Worm (Caenorhabditis elegans): ENCODE results near the gene cdh-5.

Gene cdh-5

ce11 chrIV:8625730-8626129 is 43.0 kb upstream of the cdh-5 start:
- no peak for TF ChIP-seq nhr-11 (tag; optimal IDR thresholded peaks at IDR 0.05)
- no peak for TF ChIP-seq ZK546.5 (tag; optimal IDR thresholded peaks at IDR 0.05)
- TF ChIP-seq fkh-2 (tag; optimal IDR thresholded peaks at IDR 0.05), result no peak
- TF ChIP-seq aly-2 (tag; optimal IDR thresholded peaks at IDR 0.05), result no peak
- TF ChIP-seq nhr-25 (tag; optimal IDR thresholded peaks at IDR 0.05), result no peak
- TF ChIP-seq zag-1 (tag; optimal IDR thresholded peaks at IDR 0.05), result no peak
- no peak for TF ChIP-seq pha-4 (tag; optimal IDR thresholded peaks at IDR 0.05)
- no peak for TF ChIP-seq ceh-28 (tag; optimal IDR thresholded peaks at IDR 0.05)
- TF ChIP-seq ama-1 (optimal IDR thresholded peaks at IDR 0.05), result no peak
- no peak for TF ChIP-seq ceh-16 (tag; optimal IDR thresholded peaks at IDR 0.05)
- TF ChIP-seq pqm-1 (tag; optimal IDR thresholded peaks at IDR 0.05), result no peak

DNA sequence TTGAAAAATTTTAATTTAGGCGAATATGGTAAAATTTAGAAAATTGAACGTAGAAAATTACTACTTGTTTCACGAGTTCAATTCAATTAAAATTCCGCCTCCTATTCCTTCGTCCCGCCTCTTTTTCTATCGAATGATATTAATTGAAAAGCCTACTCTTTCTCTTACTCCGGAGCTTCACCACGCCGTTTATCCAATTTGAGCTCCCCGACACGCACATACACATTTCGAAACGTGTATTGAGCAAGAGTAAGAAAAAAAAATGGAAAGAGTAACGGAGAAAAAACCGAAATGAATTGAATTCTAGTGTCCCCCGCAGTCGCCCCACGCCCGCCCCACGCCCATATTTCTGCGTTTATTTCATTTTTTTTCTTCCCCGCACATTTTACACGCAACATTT is 42.4 kb upstream of the cdh-5 start:
- peak; percentile 9 for TF ChIP-seq nfya-1 (tag; optimal IDR thresholded peaks at IDR 0.05; ENCODE audit: insufficient read depth)
- TF ChIP-seq unc-62 (GFP tag; optimal IDR thresholded peaks at IDR 0.05), result no peak

DNA sequence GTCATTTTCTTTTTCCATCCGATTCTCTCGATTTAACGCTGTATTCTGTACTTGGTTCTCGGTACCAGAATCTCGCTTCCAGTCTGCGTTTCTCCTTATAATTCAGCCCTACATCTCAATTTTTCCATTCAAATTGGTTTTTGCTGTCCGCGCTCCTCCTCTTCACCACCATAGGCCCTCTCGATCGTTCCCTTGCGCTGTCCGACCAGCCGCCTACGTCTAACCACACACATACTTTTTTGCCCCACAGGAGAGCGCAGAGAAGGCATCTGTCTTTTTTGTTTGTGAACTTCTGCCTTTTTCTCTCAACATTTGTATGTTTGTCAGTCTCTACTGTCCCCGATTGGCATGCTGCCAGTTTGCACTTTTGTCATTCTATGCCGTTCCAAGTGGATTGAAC is 41.4 kb upstream of the cdh-5 start, which contains the start of gene F42A9.11:
Gene F42A9.11 (plus strand): TSS at position 310 of the 400 bp plus-strand sequence.
- TF ChIP-seq nhr-12 (tag; optimal IDR thresholded peaks at IDR 0.05) (no peak), egl-5 (tag; optimal IDR thresholded peaks at IDR 0.05) (peak; percentile 15), ama-1 (optimal IDR thresholded peaks at IDR 0.05) (no peak), hmg-11 (tag; optimal IDR thresholded peaks at IDR 0.05) (peak; percentile 45), lin-39 (tag; optimal IDR thresholded peaks at IDR 0.05) (no peak), pqm-1 (tag; optimal IDR thresholded peaks at IDR 0.05) (no peak), ztf-4 (tag; optimal IDR thresholded peaks at IDR 0.05) (no peak), sea-2 (GFP tag; optimal IDR thresholded peaks at IDR 0.05) (no peak), ceh-28 (tag; optimal IDR thresholded peaks at IDR 0.05) (peak; percentile 26), nhr-77 (tag; optimal IDR thresholded peaks at IDR 0.05) (no peak), ceh-82 (tag; optimal IDR thresholded peaks at IDR 0.05) (no peak), ztf-11 (tag; optimal IDR thresholded peaks at IDR 0.05) (no peak), daf-12 (tag; optimal IDR thresholded peaks at IDR 0.05) (no peak), nhr-23 (tag; optimal IDR thresholded peaks at IDR 0.05) (no peak), unc-39 (tag; optimal IDR thresholded peaks at IDR 0.05) (no peak), lin-15B (tag; optimal IDR thresholded peaks at IDR 0.05) (peak; percentile 7), nhr-25 (tag; optimal IDR thresholded peaks at IDR 0.05) (peak; percentile 30), ZK546.5 (tag; optimal IDR thresholded peaks at IDR 0.05) (no peak), pha-4 (tag; optimal IDR thresholded peaks at IDR 0.05) (peak; percentile 77), nhr-28 (tag; optimal IDR thresholded peaks at IDR 0.05) (no peak), elt-1 (tag; optimal IDR thresholded peaks at IDR 0.05) (no peak), unc-62 (GFP tag; optimal IDR thresholded peaks at IDR 0.05) (no peak), tbx-2 (tag; optimal IDR thresholded peaks at IDR 0.05) (no peak), snpc-4 (tag; optimal IDR thresholded peaks at IDR 0.05) (peak; percentile 17), zag-1 (tag; optimal IDR thresholded peaks at IDR 0.05) (no peak), eor-1 (tag; optimal IDR thresholded peaks at IDR 0.05) (no peak), nhr-43 (tag; optimal IDR thresholded peaks at IDR 0.05; ENCODE audit: poor library complexity, severe bottlenecking) (peak; percentile 28), nfya-1 (tag; optimal IDR thresholded peaks at IDR 0.05; ENCODE audit: insufficient read depth) (peak; percentile 61), jun-1 (tag; optimal IDR thresholded peaks at IDR 0.05) (no peak), skn-1 (tag; optimal IDR thresholded peaks at IDR 0.05) (no peak), elt-2 (tag; optimal IDR thresholded peaks at IDR 0.05) (no peak), nhr-11 (tag; optimal IDR thresholded peaks at IDR 0.05) (no peak)

DNA sequence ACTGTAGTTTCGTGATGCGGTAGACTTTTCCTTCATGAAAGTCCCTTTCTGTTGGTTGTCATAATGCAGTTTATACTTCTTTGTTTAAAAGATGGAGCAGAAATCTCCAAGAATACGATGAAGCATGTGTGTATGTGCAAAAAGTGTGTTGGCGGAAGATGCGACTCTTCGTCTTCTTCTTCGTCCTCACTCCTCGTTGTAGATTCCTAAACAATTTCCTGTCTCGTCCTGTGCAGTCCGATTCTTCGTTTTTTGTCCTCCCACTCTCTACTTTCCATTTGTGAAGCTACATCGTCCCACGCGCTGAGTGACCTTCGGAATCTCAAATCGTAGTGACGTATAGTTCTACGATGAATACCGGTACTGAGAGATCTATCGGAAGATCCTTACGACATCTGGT is 40.5 kb upstream of the cdh-5 start:
- no peak for TF ChIP-seq zag-1 (tag; optimal IDR thresholded peaks at IDR 0.05)
- peak; percentile 46 for TF ChIP-seq fkh-10 (GFP tag; optimal IDR thresholded peaks at IDR 0.05)
- TF ChIP-seq nhr-25 (tag; optimal IDR thresholded peaks at IDR 0.05), result peak; percentile 49

DNA sequence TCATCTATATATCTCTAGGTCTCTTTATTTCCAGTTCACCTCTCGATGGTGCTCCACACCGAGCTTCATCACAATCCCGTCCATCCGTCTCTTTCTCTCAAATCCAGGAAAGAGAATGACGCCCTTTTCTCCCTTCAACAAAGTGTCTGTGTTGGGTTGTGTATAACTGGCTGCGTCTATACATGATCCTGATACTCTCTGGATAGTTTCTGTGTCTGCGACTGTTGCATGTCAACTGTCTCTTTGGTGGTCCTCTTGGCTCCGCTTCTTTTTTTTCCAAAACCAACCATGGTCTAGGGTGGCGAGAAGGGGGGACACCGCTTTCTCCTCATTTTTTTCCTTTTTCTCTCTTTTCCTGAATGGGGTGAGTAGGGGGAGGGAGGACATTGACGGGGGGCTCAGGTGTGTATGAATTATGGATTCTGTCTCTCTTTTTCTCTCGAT is 39.1 kb upstream of the cdh-5 start:
- TF ChIP-seq fos-1 (tag; optimal IDR thresholded peaks at IDR 0.05) (no peak), nhr-67 (tag; optimal IDR thresholded peaks at IDR 0.05) (no peak), elt-1 (tag; optimal IDR thresholded peaks at IDR 0.05) (no peak), egl-27 (tag; optimal IDR thresholded peaks at IDR 0.05) (no peak), lsy-12 (tag; optimal IDR thresholded peaks at IDR 0.05) (no peak), skn-1 (tag; optimal IDR thresholded peaks at IDR 0.05) (no peak), nfya-1 (tag; optimal IDR thresholded peaks at IDR 0.05; ENCODE audit: insufficient read depth) (peak; percentile 75), ztf-4 (tag; optimal IDR thresholded peaks at IDR 0.05) (no peak), daf-12 (tag; optimal IDR thresholded peaks at IDR 0.05) (no peak), zag-1 (tag; optimal IDR thresholded peaks at IDR 0.05) (no peak), elt-2 (tag; optimal IDR thresholded peaks at IDR 0.05) (no peak), unc-62 (GFP tag; optimal IDR thresholded peaks at IDR 0.05) (no peak), ceh-82 (tag; optimal IDR thresholded peaks at IDR 0.05) (no peak), nhr-23 (tag; optimal IDR thresholded peaks at IDR 0.05) (no peak), mdl-1 (tag; optimal IDR thresholded peaks at IDR 0.05) (no peak), egl-5 (tag; optimal IDR thresholded peaks at IDR 0.05) (no peak), nhr-77 (tag; optimal IDR thresholded peaks at IDR 0.05) (no peak), hmg-11 (tag; optimal IDR thresholded peaks at IDR 0.05) (peak; percentile 86), fkh-10 (GFP tag; optimal IDR thresholded peaks at IDR 0.05) (peak; percentile 34), lin-39 (tag; optimal IDR thresholded peaks at IDR 0.05) (peak; percentile 54), jun-1 (tag; optimal IDR thresholded peaks at IDR 0.05) (no peak), nhr-12 (tag; optimal IDR thresholded peaks at IDR 0.05) (no peak), ceh-28 (tag; optimal IDR thresholded peaks at IDR 0.05) (no peak), ama-1 (optimal IDR thresholded peaks at IDR 0.05) (no peak), lin-15B (tag; optimal IDR thresholded peaks at IDR 0.05) (peak; percentile 25), elt-3 (tag; optimal IDR thresholded peaks at IDR 0.05) (no peak), nhr-76 (tag; optimal IDR thresholded peaks at IDR 0.05) (no peak)
